Worm (Caenorhabditis elegans): ENCODE results near the gene C07B5.2.

ce11 chrX:9472170-9472569 is 44.8 kb downstream of the C07B5.2 start, which contains the start of gene gap-2:
- TF ChIP-seq T26A8.4 (GFP tag; IDR thresholded peaks at IDR 0.05) = no peak
- no peak for TF ChIP-seq ces-1 (GFP tag; optimal IDR thresholded peaks at IDR 0.05)
- no peak for TF ChIP-seq fkh-10 (GFP tag; optimal IDR thresholded peaks at IDR 0.05)
